Fruit fly (Drosophila melanogaster): Measurements from ENCODE around the gene ppk31.

Gene ppk31

DNA sequence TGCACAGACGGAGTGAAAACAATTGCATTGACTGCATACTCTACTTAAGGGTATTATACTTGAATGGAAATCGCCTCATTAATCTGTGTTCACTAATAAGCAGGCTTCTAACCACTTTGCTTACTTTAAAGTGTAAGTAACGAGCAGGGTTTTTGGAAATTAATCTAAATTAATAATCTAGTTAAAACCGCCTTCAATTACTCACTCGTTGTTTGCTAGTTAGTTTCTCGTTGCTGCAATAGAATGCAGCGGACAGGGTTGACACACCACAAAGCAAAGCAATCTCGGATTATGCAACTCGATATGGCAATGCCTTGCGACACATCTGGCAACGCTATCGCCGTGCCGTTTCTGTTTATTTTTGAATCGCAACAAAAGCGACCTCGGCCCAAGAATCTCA lies 23.0 kb upstream of the ppk31 start (continued):
- 0 out of 2 replicates have a peak, but pooled peaks have one; percentile 5 for TF ChIP-seq CG3847 (GFP tag; IDR thresholded peaks at IDR 0.05)
- peak; percentile 4 for TF ChIP-seq CG14710 (tag; optimal IDR thresholded peaks at IDR 0.05)
- TF ChIP-seq CG10979 (tag; optimal IDR thresholded peaks at IDR 0.05) = peak; percentile 10
- peak; percentile 26; the same call in 1 of the 3 replicates for TF ChIP-seq Opbp (GFP tag; IDR thresholded peaks at IDR 0.05; ENCODE audit: partially characterized antibody)
- no peak for TF ChIP-seq CG16779 (GFP tag; IDR thresholded peaks at IDR 0.05)
- TF ChIP-seq Sox102F (GFP tag; optimal IDR thresholded peaks at IDR 0.05) = peak; percentile 31

DNA sequence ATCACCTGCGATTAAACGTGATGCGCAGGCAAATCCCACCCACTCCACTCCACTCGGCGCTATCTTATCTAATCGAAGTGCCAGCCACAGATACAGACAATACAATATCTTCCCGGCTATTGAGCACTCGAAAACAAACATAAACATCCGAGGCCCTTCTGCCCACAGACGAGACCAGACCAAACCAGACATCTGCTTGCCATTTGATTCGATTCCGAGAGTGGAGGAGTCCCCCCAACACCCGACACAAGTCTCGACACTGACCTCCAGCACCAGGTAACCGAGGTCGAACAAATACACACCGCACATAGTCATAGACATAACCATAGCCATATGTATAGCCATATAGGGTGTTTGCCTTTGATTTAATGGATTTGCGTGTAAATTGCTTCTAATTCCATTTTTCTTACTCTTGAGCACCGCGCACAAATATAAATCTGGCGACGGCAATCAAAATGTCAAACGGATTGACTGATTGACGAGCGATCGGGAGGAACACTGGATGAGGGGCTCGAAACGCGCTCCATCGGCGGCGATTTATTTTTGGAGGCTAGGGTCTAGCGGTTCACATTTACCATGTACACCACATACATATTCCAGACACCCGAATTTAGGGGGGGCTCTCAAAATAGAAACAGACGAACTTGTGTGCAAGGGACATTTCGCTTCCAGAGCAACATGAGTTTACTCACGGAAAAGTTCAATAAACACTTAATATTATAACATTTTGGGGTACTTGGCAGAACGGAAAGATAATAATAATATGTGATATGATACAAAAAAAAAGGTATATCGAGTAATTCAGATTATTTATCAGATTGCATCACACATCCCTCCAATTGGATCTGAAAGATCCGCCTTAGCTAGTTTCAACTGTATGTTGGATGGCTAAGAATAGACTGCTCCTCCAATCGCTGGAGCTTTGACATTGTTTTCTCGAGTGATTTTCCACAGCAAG lies 13.8 kb upstream of the ppk31 start:
- no peak for TF ChIP-seq lilli (GFP tag; optimal IDR thresholded peaks at IDR 0.05)
- no peak for TF ChIP-seq ham (GFP tag; IDR thresholded peaks at IDR 0.05)
- TF ChIP-seq Bgb (GFP tag; IDR thresholded peaks at IDR 0.05; ENCODE audit: partially characterized antibody) = no peak
- TF ChIP-seq CG9437 (GFP tag; optimal IDR thresholded peaks at IDR 0.05) = no peak
- TF ChIP-seq gem (tag; optimal IDR thresholded peaks at IDR 0.05) = peak; percentile 60
- TF ChIP-seq ind (GFP tag; optimal IDR thresholded peaks at IDR 0.05) = no peak
- TF ChIP-seq twi (tag; optimal IDR thresholded peaks at IDR 0.05) = peak; percentile 85
- TF ChIP-seq TFAM (GFP tag; optimal IDR thresholded peaks at IDR 0.05) = no peak
- no peak for TF ChIP-seq ci (GFP tag; IDR thresholded peaks at IDR 0.05)
- TF ChIP-seq Med (GFP tag) = peak; percentile 60
- peak; percentile 18 for TF ChIP-seq lab (GFP tag; optimal IDR thresholded peaks at IDR 0.05)
- peak; percentile 18 for TF ChIP-seq CG10979 (tag; optimal IDR thresholded peaks at IDR 0.05)
- no peak for TF ChIP-seq zfh2 (GFP tag; optimal IDR thresholded peaks at IDR 0.05)
- TF ChIP-seq Oli (tag; optimal IDR thresholded peaks at IDR 0.05) = peak; percentile 24
- no peak for TF ChIP-seq gsb (GFP tag; IDR thresholded peaks at IDR 0.05)
- peak; percentile 17 for TF ChIP-seq CG2712 (tag; optimal IDR thresholded peaks at IDR 0.05)
- peak; percentile 83 for TF ChIP-seq grn (GFP tag; optimal IDR thresholded peaks at IDR 0.05)
- no peak for TF ChIP-seq CG30431 (GFP tag; optimal IDR thresholded peaks at IDR 0.05)
- peak; percentile 89 for TF ChIP-seq CG12769 (tag; optimal IDR thresholded peaks at IDR 0.05)
- TF ChIP-seq dimm (GFP tag; IDR thresholded peaks at IDR 0.05) = no peak
- TF ChIP-seq CrebB (tag; optimal IDR thresholded peaks at IDR 0.05) = peak; percentile 18
- peak; percentile 32 for TF ChIP-seq CG13894 (tag; optimal IDR thresholded peaks at IDR 0.05)
- TF ChIP-seq CG17568 (GFP tag; optimal IDR thresholded peaks at IDR 0.05) = no peak
- TF ChIP-seq CG8281 (tag; optimal IDR thresholded peaks at IDR 0.05) = peak; percentile 91
- no peak for TF ChIP-seq D (optimal IDR thresholded peaks at IDR 0.05)
- TF ChIP-seq D (GFP tag; optimal IDR thresholded peaks at IDR 0.05) = peak; percentile 6
- TF ChIP-seq run (tag; optimal IDR thresholded peaks at IDR 0.05) = peak; percentile 29
- TF ChIP-seq Fer3 (tag; optimal IDR thresholded peaks at IDR 0.05) = no peak
- no peak for TF ChIP-seq Meics (GFP tag; optimal IDR thresholded peaks at IDR 0.05)
- no peak for TF ChIP-seq CG5953 (GFP tag; IDR thresholded peaks at IDR 0.05)
- TF ChIP-seq CG13624 (GFP tag; optimal IDR thresholded peaks at IDR 0.05) = no peak
- TF ChIP-seq Poxn (GFP tag; IDR thresholded peaks at IDR 0.05) = no peak
- TF ChIP-seq croc (GFP tag; conservative IDR thresholded peaks at IDR 0.05) = 0 out of 3 replicates have a peak, but pooled peaks have one; percentile 14
- peak; percentile 9 for TF ChIP-seq CG7556 (GFP tag; optimal IDR thresholded peaks at IDR 0.05)
- TF ChIP-seq CG10431 (GFP tag; optimal IDR thresholded peaks at IDR 0.05) = peak; percentile 73
- no peak for TF ChIP-seq CG17385 (GFP tag; optimal IDR thresholded peaks at IDR 0.05)
- peak; percentile 16 for TF ChIP-seq CG17359 (tag; optimal IDR thresholded peaks at IDR 0.05)
- no peak for TF ChIP-seq CG10267 (tag; optimal IDR thresholded peaks at IDR 0.05)
- peak; percentile 90 for TF ChIP-seq mirr (GFP tag; optimal IDR thresholded peaks at IDR 0.05)
- TF ChIP-seq org-1 (GFP tag; optimal IDR thresholded peaks at IDR 0.05) = peak; percentile 18
- TF ChIP-seq zfh1 (GFP tag; IDR thresholded peaks at IDR 0.05) = no peak
- peak; percentile 11 for TF ChIP-seq Blimp-1 (GFP tag; optimal IDR thresholded peaks at IDR 0.05)
